Worm (Caenorhabditis elegans) whole organism, young adult: ENCODE results near the gene tsp-12.

ENCODE experiments used
- B0019.2 ChIP-seq: fragments of 200-800 bp; sonication (Bioruptor generic); conservative IDR thresholded peaks from 2 replicates; pipeline ENCODE4 v1.3.6; 2022; ENCODE audit warnings: missing genetic modification reagents, missing genetic modification characterization, missing compliant biosample characterization
- B0261.1 ChIP-seq: sonication (generic microtip); optimal IDR thresholded peaks from 2 replicates; lab custom pipeline; 2016; ENCODE audit warnings: mild to moderate bottlenecking, missing genetic modification characterization, moderate library complexity, missing compliant biosample characterization
- B0336.3 ChIP-seq: fragments of 200-800 bp; sonication (Bioruptor generic); IDR thresholded peaks from 2 replicates; pipeline ENCODE4 v1.3.6; 2022; ENCODE audit warnings: missing genetic modification characterization, missing compliant biosample characterization
- D2030.7 ChIP-seq: fragments of 200-800 bp; sonication (Bioruptor generic); IDR thresholded peaks from 2 replicates; pipeline ENCODE4 v1.3.6; 2022; ENCODE audit warnings: missing genetic modification reagents, missing genetic modification characterization, missing compliant biosample characterization
- F23B12.7 ChIP-seq: sonication (generic microtip); optimal IDR thresholded peaks from 2 replicates; lab custom pipeline; 2017; ENCODE audit warnings: missing genetic modification characterization, mild to moderate bottlenecking, missing compliant biosample characterization, antibody characterized with exemption, moderate library complexity; ENCODE audit not compliant: insufficient read depth
- F39B2.1 ChIP-seq: fragments of 200-800 bp; sonication (Bioruptor generic); IDR thresholded peaks from 2 replicates; pipeline ENCODE4 v1.3.6; 2022; ENCODE audit warnings: missing genetic modification reagents, missing genetic modification characterization, missing compliant biosample characterization
- F52B5.7 ChIP-seq: sonication (generic microtip); optimal IDR thresholded peaks from 2 replicates; lab custom pipeline; 2016; ENCODE audit warnings: mild to moderate bottlenecking, missing genetic modification characterization, missing compliant biosample characterization
- F57C9.4 ChIP-seq: sonication (generic microtip); optimal IDR thresholded peaks from 2 replicates; lab custom pipeline; 2017; ENCODE audit warnings: mild to moderate bottlenecking, missing genetic modification characterization, missing compliant biosample characterization
- K12H6.12 ChIP-seq: fragments of 200-800 bp; sonication (Bioruptor generic); optimal IDR thresholded peaks from 2 replicates; lab custom pipeline; 2018; ENCODE audit warnings: mild to moderate bottlenecking, missing genetic modification characterization, missing compliant biosample characterization
- T07F8.4 ChIP-seq: sonication (generic microtip); optimal IDR thresholded peaks from 2 replicates; lab custom pipeline; 2016; ENCODE audit warnings: mild to moderate bottlenecking, missing genetic modification characterization, moderate library complexity, missing compliant biosample characterization
- Y95B8A.8 ChIP-seq: fragments of 200-800 bp; sonication (Bioruptor generic); IDR thresholded peaks from 2 replicates; pipeline ENCODE4 v1.3.6; 2022; ENCODE audit warnings: missing genetic modification reagents, missing genetic modification characterization, missing compliant biosample characterization
- ZK185.1 ChIP-seq: sonication (generic microtip); optimal IDR thresholded peaks from 2 replicates; lab custom pipeline; 2016; ENCODE audit warnings: mild to moderate bottlenecking, missing genetic modification characterization, missing compliant biosample characterization; ENCODE audit not compliant: poor library complexity, severe bottlenecking
- akir-1 ChIP-seq: fragments of 200-800 bp; sonication (Bioruptor generic); optimal IDR thresholded peaks from 2 replicates; lab custom pipeline; 2018; ENCODE audit warnings: mild to moderate bottlenecking, missing genetic modification characterization, moderate library complexity, missing compliant biosample characterization
- attf-5 ChIP-seq: fragments of 200-800 bp; sonication (Bioruptor generic); optimal IDR thresholded peaks from 2 replicates; lab custom pipeline; 2018; ENCODE audit warnings: mild to moderate bottlenecking, missing genetic modification characterization, missing compliant biosample characterization
- ccch-3 ChIP-seq: fragments of 200-800 bp; sonication (Bioruptor generic); optimal IDR thresholded peaks from 2 replicates; lab custom pipeline; 2018; ENCODE audit warnings: mild to moderate bottlenecking, missing genetic modification characterization, missing compliant biosample characterization
- cebp-1 ChIP-seq, 2 experiments: fragments of 200-800 bp in 1 of 2; sonication (Bioruptor generic) in 1 of 2; sonication (generic microtip) in 1 of 2; IDR thresholded peaks in 1 of 2; optimal IDR thresholded peaks in 1 of 2; 2 replicates each; pipeline versions ENCODE4 v1.3.6 to Lab custom; 2017 to 2022; ENCODE audit warnings: missing compliant biosample characterization in 2 of 2, missing genetic modification characterization in 2 of 2, mild to moderate bottlenecking in 1 of 2, missing genetic modification reagents in 1 of 2, moderate library complexity in 1 of 2
- ceh-100 ChIP-seq: fragments of 200-800 bp; sonication (Bioruptor generic); IDR thresholded peaks from 2 replicates; pipeline ENCODE4 v1.3.6; 2022; ENCODE audit warnings: missing genetic modification reagents, missing genetic modification characterization, missing compliant biosample characterization
- ceh-40 ChIP-seq: fragments of 200-800 bp; sonication (Bioruptor generic); IDR thresholded peaks from 2 replicates; pipeline ENCODE4 v1.3.6; 2022; ENCODE audit warnings: missing genetic modification characterization, missing compliant biosample characterization
- ceh-58 ChIP-seq: fragments of 200-800 bp; sonication (Bioruptor generic); IDR thresholded peaks from 2 replicates; pipeline ENCODE4 v1.3.6; 2022; ENCODE audit warnings: missing genetic modification characterization, missing compliant biosample characterization
- ceh-91 ChIP-seq: fragments of 200-800 bp; sonication (Bioruptor generic); IDR thresholded peaks from 2 replicates; pipeline ENCODE4 v1.3.6; 2022; ENCODE audit warnings: missing genetic modification reagents, missing genetic modification characterization, missing compliant biosample characterization
- die-1 ChIP-seq: sonication (generic microtip); optimal IDR thresholded peaks from 2 replicates; lab custom pipeline; 2016; ENCODE audit warnings: missing genotype, mild to moderate bottlenecking, missing genetic modification characterization, missing compliant biosample characterization
- ekl-4 ChIP-seq: fragments of 200-800 bp; sonication (Bioruptor generic); IDR thresholded peaks from 2 replicates; pipeline ENCODE4 v1.3.6; 2022; ENCODE audit warnings: missing genetic modification reagents, missing genetic modification characterization, missing compliant biosample characterization
- hsf-1 ChIP-seq: fragments of 200-800 bp; sonication (Bioruptor generic); IDR thresholded peaks from 2 replicates; pipeline ENCODE4 v1.3.6; 2022; ENCODE audit warnings: missing genetic modification reagents, missing genetic modification characterization, missing compliant biosample characterization
- let-607 ChIP-seq, 2 experiments: fragments of 200-800 bp in 1 of 2; sonication (Bioruptor generic) in 1 of 2; sonication (generic microtip) in 1 of 2; optimal IDR thresholded peaks; 2 replicates each; lab custom pipeline; 2016 to 2018; ENCODE audit warnings: mild to moderate bottlenecking in 2 of 2, missing compliant biosample characterization in 2 of 2, missing genetic modification characterization in 2 of 2, moderate library complexity in 2 of 2, missing genotype in 1 of 2
- lin-26 ChIP-seq: fragments of 200-800 bp; sonication (Bioruptor generic); IDR thresholded peaks from 2 replicates; pipeline ENCODE4 v1.3.6; 2022; ENCODE audit warnings: missing genetic modification reagents, missing genetic modification characterization, missing compliant biosample characterization
- lsy-27 ChIP-seq: sonication (generic microtip); optimal IDR thresholded peaks from 2 replicates; lab custom pipeline; 2017; ENCODE audit warnings: missing genetic modification characterization, mild to moderate bottlenecking, missing compliant biosample characterization, antibody characterized with exemption, missing genotype, borderline replicate concordance; ENCODE audit not compliant: insufficient read depth
- madf-10 ChIP-seq: sonication (generic microtip); optimal IDR thresholded peaks from 2 replicates; lab custom pipeline; 2016; ENCODE audit warnings: mild to moderate bottlenecking, missing genetic modification characterization, missing compliant biosample characterization
- madf-6 ChIP-seq: fragments of 200-800 bp; sonication (Bioruptor generic); IDR thresholded peaks from 2 replicates; pipeline ENCODE4 v1.3.6; 2022; ENCODE audit warnings: missing genetic modification reagents, missing genetic modification characterization, missing compliant biosample characterization
- mcd-1 ChIP-seq: fragments of 200-800 bp; sonication (Bioruptor generic); IDR thresholded peaks from 2 replicates; pipeline ENCODE4 v1.3.6; 2022; ENCODE audit warnings: missing genetic modification reagents, missing genetic modification characterization, missing compliant biosample characterization
- mes-4 ChIP-seq: sonication (generic microtip); optimal IDR thresholded peaks from 2 replicates; lab custom pipeline; 2016; ENCODE audit warnings: missing genotype, missing genetic modification characterization, missing compliant biosample characterization
- nfya-1 ChIP-seq: sonication (generic microtip); optimal IDR thresholded peaks from 2 replicates; lab custom pipeline; 2017; ENCODE audit warnings: antibody characterized with exemption, missing compliant biosample characterization, missing genetic modification characterization, borderline replicate concordance; ENCODE audit not compliant: insufficient read depth
- nfya-2 ChIP-seq: fragments of 200-800 bp; sonication (Bioruptor generic); IDR thresholded peaks from 2 replicates; pipeline ENCODE4 v1.3.6; 2022; ENCODE audit warnings: missing genetic modification reagents, missing genetic modification characterization, missing compliant biosample characterization
- nfyb-1 ChIP-seq: fragments of 200-800 bp; sonication (Bioruptor generic); IDR thresholded peaks from 2 replicates; pipeline ENCODE4 v1.3.6; 2022; ENCODE audit warnings: missing genetic modification reagents, missing genetic modification characterization, missing compliant biosample characterization
- nhr-120 ChIP-seq: fragments of 200-800 bp; sonication (Bioruptor generic); IDR thresholded peaks from 2 replicates; pipeline ENCODE4 v1.3.6; 2022; ENCODE audit warnings: missing genetic modification characterization, missing compliant biosample characterization
- nhr-27 ChIP-seq: fragments of 200-800 bp; sonication (Bioruptor generic); optimal IDR thresholded peaks from 2 replicates; lab custom pipeline; 2018; ENCODE audit warnings: mild to moderate bottlenecking, missing genetic modification characterization, moderate library complexity, missing compliant biosample characterization
- nhr-90 ChIP-seq: sonication (generic microtip); optimal IDR thresholded peaks from 2 replicates; lab custom pipeline; 2016; ENCODE audit warnings: missing genotype, mild to moderate bottlenecking, missing genetic modification characterization, missing compliant biosample characterization
- pbrm-1 ChIP-seq: fragments of 200-800 bp; sonication (Bioruptor generic); IDR thresholded peaks from 2 replicates; pipeline ENCODE4 v1.3.6; 2022; ENCODE audit warnings: missing genetic modification reagents, missing genetic modification characterization, missing compliant biosample characterization
- snpc-3.4 ChIP-seq: sonication (generic microtip); optimal IDR thresholded peaks from 2 replicates; lab custom pipeline; 2017; ENCODE audit warnings: missing genetic modification characterization, mild to moderate bottlenecking, missing compliant biosample characterization, antibody characterized with exemption, moderate library complexity, missing genotype, missing genetic modification reagents
- sptf-2 ChIP-seq: fragments of 200-800 bp; sonication (Bioruptor generic); optimal IDR thresholded peaks from 2 replicates; lab custom pipeline; 2018; ENCODE audit warnings: mild to moderate bottlenecking, missing genetic modification characterization, missing compliant biosample characterization
- tlf-1 ChIP-seq: fragments of 200-800 bp; sonication (Bioruptor generic); optimal IDR thresholded peaks from 2 replicates; lab custom pipeline; 2018; ENCODE audit warnings: mild to moderate bottlenecking, missing genetic modification characterization, missing compliant biosample characterization
- unc-130 ChIP-seq: sonication (generic microtip); optimal IDR thresholded peaks from 2 replicates; lab custom pipeline; 2016; ENCODE audit warnings: missing genetic modification reagents, missing genetic modification characterization, missing compliant biosample characterization
- unc-62 ChIP-seq: fragments of 150-350 bp; optimal IDR thresholded peaks from 2 replicates; lab custom pipeline; 2014; ENCODE audit warnings: missing biosample characterization, missing genetic modification reagents, missing genetic modification characterization
- ztf-22 ChIP-seq: fragments of 200-800 bp; sonication (Bioruptor generic); optimal IDR thresholded peaks from 2 replicates; lab custom pipeline; 2018; ENCODE audit warnings: mild to moderate bottlenecking, missing genetic modification characterization, moderate library complexity, missing compliant biosample characterization
- ztf-25 ChIP-seq: fragments of 200-800 bp; sonication (Bioruptor generic); IDR thresholded peaks from 2 replicates; pipeline ENCODE4 v1.3.6; 2022; ENCODE audit warnings: missing genetic modification reagents, missing genetic modification characterization, missing compliant biosample characterization
- ztf-6 ChIP-seq: fragments of 200-800 bp; sonication (Bioruptor generic); IDR thresholded peaks from 2 replicates; pipeline ENCODE4 v1.3.6; 2022; ENCODE audit warnings: missing genetic modification reagents, missing genetic modification characterization, missing compliant biosample characterization

The tsp-12 gene

DNA sequence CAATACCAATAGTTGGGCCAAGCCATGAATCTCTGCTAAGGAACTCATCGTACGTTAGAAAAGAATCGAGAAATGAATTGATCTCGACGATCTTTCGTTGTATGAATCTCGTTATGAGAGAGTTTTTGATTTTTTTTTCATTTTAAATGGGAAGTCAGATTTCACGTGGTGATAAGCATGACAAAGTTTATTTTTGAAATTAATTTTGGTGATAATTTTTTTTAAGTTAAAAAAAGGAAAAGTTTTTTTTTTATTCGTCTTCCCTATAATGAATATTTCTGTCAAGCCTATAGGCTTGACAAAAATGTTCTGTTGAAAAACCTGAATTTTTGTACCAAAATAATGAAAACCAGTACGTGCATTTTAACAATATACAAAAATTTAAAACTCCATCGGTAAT lies 14.6 kb downstream of the tsp-12 start, which contains the start of gene K08F4.5:
Gene K08F4.5, minus strand, starts transcription at position 101 of the 400 bp plus-strand sequence.
- TF ChIP-seq T07F8.4, result no peak
- no peak for TF ChIP-seq unc-62 (GFP tag; lab: Kevin White, UChicago)
- no peak for TF ChIP-seq lin-26 (GFP tag; lab: Robert Waterston, UW)
- TF ChIP-seq nhr-90 (tag; lab: Kevin White, UChicago), result no peak
- no peak for TF ChIP-seq nfya-2
- TF ChIP-seq madf-6 (GFP tag; lab: Robert Waterston, UW), result no peak
- TF ChIP-seq nfya-1 (tag; lab: Kevin White, UChicago), result no peak
- TF ChIP-seq die-1 (tag; lab: Kevin White, UChicago), result no peak
- TF ChIP-seq ceh-91, result no peak
- no peak for TF ChIP-seq F57C9.4 (tag; lab: Kevin White, UChicago)
- TF ChIP-seq ekl-4 (GFP tag; lab: Robert Waterston, UW), result no peak
- TF ChIP-seq mes-4, result no peak
- TF ChIP-seq cebp-1 (GFP tag; IDR thresholded peaks at IDR 0.05; lab: Robert Waterston, UW), result no peak
- no peak for TF ChIP-seq cebp-1 (tag; optimal IDR thresholded peaks at IDR 0.05; lab: Kevin White, UChicago)
- no peak for TF ChIP-seq nhr-27
- no peak for TF ChIP-seq sptf-2 (GFP tag; lab: Kevin White, UChicago)
- TF ChIP-seq F52B5.7 (tag; lab: Kevin White, UChicago), result no peak
- TF ChIP-seq hsf-1 (GFP tag; lab: Robert Waterston, UW), result no peak
- no peak for TF ChIP-seq pbrm-1 (GFP tag; lab: Robert Waterston, UW)

DNA sequence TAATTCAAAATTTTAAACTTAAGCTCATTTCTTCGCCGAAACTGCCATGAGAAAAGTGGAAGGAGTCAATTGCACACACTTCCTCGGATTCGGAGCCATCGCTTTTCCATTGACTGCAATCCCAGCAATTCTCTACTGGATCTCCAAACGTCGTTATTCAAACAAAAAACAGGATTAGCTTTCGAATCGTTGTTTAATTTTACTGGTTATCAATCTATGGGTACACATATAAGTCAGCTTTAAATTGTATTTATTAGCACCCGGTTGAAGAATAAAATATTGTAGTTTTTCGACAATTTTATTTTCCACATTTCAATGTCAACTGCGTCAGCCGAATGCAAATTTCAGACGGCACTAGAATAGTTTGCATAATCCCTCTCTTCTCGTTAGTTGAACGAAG lies 20.4 kb downstream of the tsp-12 start, which contains the start of gene glt-3:
Gene glt-3, plus strand, starts transcription at position 301 of the 400 bp plus-strand sequence.
- TF ChIP-seq unc-130 (GFP tag; lab: Kevin White, UChicago) (no peak), F39B2.1 (GFP tag; lab: Robert Waterston, UW) (no peak), madf-10 (no peak), nhr-120 (no peak), ceh-40 (no peak), ceh-58 (no peak), B0019.2 (no peak), ztf-25 (GFP tag; lab: Robert Waterston, UW) (no peak)

DNA sequence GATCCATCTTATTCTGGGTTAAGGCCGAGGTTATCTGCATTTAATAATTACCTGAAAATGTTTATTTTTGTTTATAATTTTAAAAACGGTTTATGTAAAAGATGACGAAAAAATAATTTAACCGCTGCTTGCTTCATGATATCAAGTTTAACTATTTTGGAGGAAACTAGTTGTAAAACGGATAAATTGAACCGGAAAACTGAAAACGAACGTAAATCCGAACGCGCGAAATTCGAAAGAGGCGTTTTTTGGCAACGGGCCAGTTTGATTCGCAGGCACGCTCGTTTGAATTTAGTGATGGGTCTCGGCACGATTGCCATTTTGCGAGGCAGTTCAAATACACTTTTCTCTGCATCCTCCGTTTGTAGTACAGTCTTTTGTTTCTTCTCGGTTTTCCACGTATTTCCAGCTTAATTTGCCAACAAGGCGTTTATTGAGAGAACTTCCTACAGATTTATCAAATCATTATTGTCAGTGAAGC lies 21.5 kb downstream of the tsp-12 start, which contains the start of the genes gtbp-1 and K08F4.3:
Gene gtbp-1, minus strand, starts transcription at position 51 of the 481 bp plus-strand sequence.
Gene K08F4.3, plus strand, starts transcription at position 352 of the 481 bp plus-strand sequence.
- TF ChIP-seq nfyb-1 (GFP tag; lab: Robert Waterston, UW) (0 out of 2 replicates have a peak, but pooled peaks have one; percentile 44), tlf-1 (GFP tag; lab: Kevin White, UChicago) (no peak), Y95B8A.8 (GFP tag; lab: Robert Waterston, UW) (0 out of 2 replicates have a peak, but pooled peaks have one; percentile 13), F23B12.7 (tag; lab: Kevin White, UChicago) (peak; percentile 50), unc-62 (GFP tag; lab: Kevin White, UChicago) (no peak), mcd-1 (GFP tag; lab: Robert Waterston, UW) (peak; percentile 72), die-1 (tag; lab: Kevin White, UChicago) (no peak), B0261.1 (no peak), ccch-3 (GFP tag; lab: Kevin White, UChicago) (no peak), snpc-3.4 (tag; lab: Kevin White, UChicago) (no peak), let-607 (tag; optimal IDR thresholded peaks at IDR 0.05; lab: Kevin White, UChicago) (no peak), akir-1 (GFP tag; lab: Kevin White, UChicago) (no peak), ceh-91 (peak; percentile 72), ztf-22 (GFP tag; lab: Kevin White, UChicago) (no peak), ceh-100 (GFP tag; lab: Robert Waterston, UW) (0 out of 2 replicates have a peak, but pooled peaks have one; percentile 52), ZK185.1 (tag; lab: Kevin White, UChicago) (peak; percentile 27), lsy-27 (no peak), F52B5.7 (tag; lab: Kevin White, UChicago) (no peak), D2030.7 (GFP tag; lab: Robert Waterston, UW) (peak; percentile 65), F39B2.1 (GFP tag; lab: Robert Waterston, UW) (no peak), ztf-6 (no peak), B0336.3 (no peak), attf-5 (GFP tag; lab: Kevin White, UChicago) (peak; percentile 76), K12H6.12 (peak; percentile 23)
